Worm (Caenorhabditis elegans) whole organism, young adult: ENCODE measurements around the gene Y52E8A.1.

Experiments
- B0261.1 ChIP-seq: sonication (generic microtip); optimal IDR thresholded peaks from 2 replicates; lab custom pipeline; 2016; ENCODE audit warnings: mild to moderate bottlenecking, missing genetic modification characterization, moderate library complexity, missing compliant biosample characterization
- C06A6.2 ChIP-seq: fragments of 200-800 bp; sonication (Bioruptor generic); conservative IDR thresholded peaks from 2 replicates; pipeline ENCODE4 v1.3.6; 2022; ENCODE audit warnings: missing genetic modification characterization, missing compliant biosample characterization
- F23B12.7 ChIP-seq: sonication (generic microtip); optimal IDR thresholded peaks from 2 replicates; lab custom pipeline; 2017; ENCODE audit warnings: missing genetic modification characterization, mild to moderate bottlenecking, missing compliant biosample characterization, antibody characterized with exemption, moderate library complexity; ENCODE audit not compliant: insufficient read depth
- F37B4.10 ChIP-seq: fragments of 200-800 bp; sonication (Bioruptor generic); IDR thresholded peaks from 2 replicates; pipeline ENCODE4 v1.3.6; 2022; ENCODE audit warnings: missing genetic modification characterization, missing compliant biosample characterization
- F55B11.4 ChIP-seq: sonication (generic microtip); optimal IDR thresholded peaks from 2 replicates; lab custom pipeline; 2016; ENCODE audit warnings: missing compliant biosample characterization, missing genetic modification characterization, borderline replicate concordance; ENCODE audit not compliant: insufficient read depth
- Y53G8AR.9 ChIP-seq: fragments of 200-800 bp; sonication (Bioruptor generic); conservative IDR thresholded peaks from 2 replicates; pipeline ENCODE4 v1.3.6; 2022; ENCODE audit warnings: missing genetic modification reagents, missing genetic modification characterization, missing compliant biosample characterization
- Y56A3A.18 ChIP-seq: fragments of 200-800 bp; sonication (Bioruptor generic); IDR thresholded peaks from 2 replicates; pipeline ENCODE4 v1.3.6; 2022; ENCODE audit warnings: missing genetic modification reagents, missing genetic modification characterization, missing compliant biosample characterization
- Y79H2A.3 ChIP-seq: fragments of 200-800 bp; sonication (Bioruptor generic); conservative IDR thresholded peaks from 2 replicates; pipeline ENCODE4 v1.3.6; 2022; ENCODE audit warnings: missing genetic modification reagents, missing genetic modification characterization, missing compliant biosample characterization
- atf-7 ChIP-seq: sonication (generic microtip); optimal IDR thresholded peaks from 2 replicates; lab custom pipeline; 2017; ENCODE audit warnings: mild to moderate bottlenecking, missing genetic modification characterization, missing compliant biosample characterization
- athp-1 ChIP-seq: sonication (generic microtip); optimal IDR thresholded peaks from 2 replicates; lab custom pipeline; 2017; ENCODE audit warnings: mild to moderate bottlenecking, missing genetic modification characterization, missing compliant biosample characterization
- ccch-3 ChIP-seq: fragments of 200-800 bp; sonication (Bioruptor generic); optimal IDR thresholded peaks from 2 replicates; lab custom pipeline; 2018; ENCODE audit warnings: mild to moderate bottlenecking, missing genetic modification characterization, missing compliant biosample characterization
- cebp-2 ChIP-seq: fragments of 200-800 bp; sonication (Bioruptor generic); IDR thresholded peaks from 2 replicates; pipeline ENCODE4 v1.3.6; 2022; ENCODE audit warnings: missing genetic modification characterization, missing compliant biosample characterization
- ceh-100 ChIP-seq: fragments of 200-800 bp; sonication (Bioruptor generic); IDR thresholded peaks from 2 replicates; pipeline ENCODE4 v1.3.6; 2022; ENCODE audit warnings: missing genetic modification reagents, missing genetic modification characterization, missing compliant biosample characterization
- ceh-27 ChIP-seq: fragments of 200-800 bp; sonication (Bioruptor generic); optimal IDR thresholded peaks from 2 replicates; lab custom pipeline; 2018; ENCODE audit warnings: mild to moderate bottlenecking, missing genetic modification characterization, moderate library complexity, missing compliant biosample characterization
- ceh-58 ChIP-seq: fragments of 200-800 bp; sonication (Bioruptor generic); IDR thresholded peaks from 2 replicates; pipeline ENCODE4 v1.3.6; 2022; ENCODE audit warnings: missing genetic modification characterization, missing compliant biosample characterization
- ekl-4 ChIP-seq: fragments of 200-800 bp; sonication (Bioruptor generic); IDR thresholded peaks from 2 replicates; pipeline ENCODE4 v1.3.6; 2022; ENCODE audit warnings: missing genetic modification reagents, missing genetic modification characterization, missing compliant biosample characterization
- him-1 ChIP-seq: sonication (generic microtip); optimal IDR thresholded peaks from 2 replicates; lab custom pipeline; 2016; ENCODE audit warnings: missing genotype, missing genetic modification reagents, missing genetic modification characterization, missing compliant biosample characterization
- hlh-26 ChIP-seq: fragments of 200-800 bp; sonication (Bioruptor generic); conservative IDR thresholded peaks from 2 replicates; pipeline ENCODE4 v1.3.6; 2022; ENCODE audit warnings: missing genetic modification reagents, missing genetic modification characterization, missing compliant biosample characterization
- let-526 ChIP-seq: fragments of 200-800 bp; sonication (Bioruptor generic); IDR thresholded peaks from 2 replicates; pipeline ENCODE4 v1.3.6; 2022; ENCODE audit warnings: missing genetic modification reagents, missing genetic modification characterization, missing compliant biosample characterization
- lin-26 ChIP-seq: fragments of 200-800 bp; sonication (Bioruptor generic); IDR thresholded peaks from 2 replicates; pipeline ENCODE4 v1.3.6; 2022; ENCODE audit warnings: missing genetic modification reagents, missing genetic modification characterization, missing compliant biosample characterization
- lin-54 ChIP-seq: fragments of 200-800 bp; sonication (Bioruptor generic); optimal IDR thresholded peaks from 2 replicates; lab custom pipeline; 2018; ENCODE audit warnings: mild to moderate bottlenecking, missing genetic modification characterization, missing compliant biosample characterization
- lir-1 ChIP-seq: fragments of 200-800 bp; sonication (Bioruptor generic); conservative IDR thresholded peaks from 2 replicates; pipeline ENCODE4 v1.3.6; 2022; ENCODE audit warnings: missing genetic modification reagents, missing genetic modification characterization, missing compliant biosample characterization
- madf-3 ChIP-seq: fragments of 200-800 bp; sonication (Bioruptor generic); IDR thresholded peaks from 2 replicates; pipeline ENCODE4 v1.3.6; 2022; ENCODE audit warnings: missing genetic modification reagents, missing genetic modification characterization, missing compliant biosample characterization
- madf-6 ChIP-seq: fragments of 200-800 bp; sonication (Bioruptor generic); IDR thresholded peaks from 2 replicates; pipeline ENCODE4 v1.3.6; 2022; ENCODE audit warnings: missing genetic modification reagents, missing genetic modification characterization, missing compliant biosample characterization
- madf-8 ChIP-seq: fragments of 200-800 bp; sonication (Bioruptor generic); conservative IDR thresholded peaks from 2 replicates; pipeline ENCODE4 v1.3.6; 2022; ENCODE audit warnings: missing genetic modification reagents, missing genetic modification characterization, missing compliant biosample characterization
- mel-28 ChIP-seq: sonication (generic microtip); optimal IDR thresholded peaks from 2 replicates; lab custom pipeline; 2016; ENCODE audit warnings: borderline replicate concordance, mild to moderate bottlenecking, missing genetic modification characterization, missing compliant biosample characterization
- mxl-1 ChIP-seq: sonication (generic microtip); optimal IDR thresholded peaks from 2 replicates; lab custom pipeline; 2016; ENCODE audit warnings: missing genetic modification characterization, missing compliant biosample characterization
- nfya-1 ChIP-seq: sonication (generic microtip); optimal IDR thresholded peaks from 2 replicates; lab custom pipeline; 2017; ENCODE audit warnings: antibody characterized with exemption, missing compliant biosample characterization, missing genetic modification characterization, borderline replicate concordance; ENCODE audit not compliant: insufficient read depth
- nhr-120 ChIP-seq: fragments of 200-800 bp; sonication (Bioruptor generic); IDR thresholded peaks from 2 replicates; pipeline ENCODE4 v1.3.6; 2022; ENCODE audit warnings: missing genetic modification characterization, missing compliant biosample characterization
- nhr-179 ChIP-seq: sonication (generic microtip); optimal IDR thresholded peaks from 2 replicates; lab custom pipeline; 2016; ENCODE audit warnings: mild to moderate bottlenecking, missing genetic modification characterization, missing compliant biosample characterization
- nhr-90 ChIP-seq: sonication (generic microtip); optimal IDR thresholded peaks from 2 replicates; lab custom pipeline; 2016; ENCODE audit warnings: missing genotype, mild to moderate bottlenecking, missing genetic modification characterization, missing compliant biosample characterization
- repo-1 ChIP-seq: sonication (generic microtip); optimal IDR thresholded peaks from 2 replicates; lab custom pipeline; 2017; ENCODE audit warnings: mild to moderate bottlenecking, missing genetic modification characterization, missing compliant biosample characterization
- rpc-1 ChIP-seq, 2 experiments: fragments of 150-350 bp in 1 of 2; sonication (generic microtip) in 1 of 2; optimal IDR thresholded peaks; 2 replicates each; lab custom pipeline; 2014 to 2018; ENCODE audit warnings: missing biosample characterization in 1 of 2, missing genetic modification characterization in 1 of 2, missing genetic modification reagents in 1 of 2, missing genotype in 1 of 2
- sdz-38 ChIP-seq: sonication (generic microtip); optimal IDR thresholded peaks from 2 replicates; lab custom pipeline; 2016; ENCODE audit warnings: missing genotype, missing genetic modification characterization, missing compliant biosample characterization
- sea-2 ChIP-seq: fragments of 200-800 bp; sonication (Bioruptor generic); IDR thresholded peaks from 2 replicates; pipeline ENCODE4 v1.3.6; 2022; ENCODE audit warnings: missing genetic modification characterization, missing compliant biosample characterization
- snpc-1.1 ChIP-seq: sonication (generic microtip); optimal IDR thresholded peaks from 2 replicates; lab custom pipeline; 2017; ENCODE audit warnings: missing genetic modification characterization, mild to moderate bottlenecking, missing compliant biosample characterization, antibody characterized with exemption, moderate library complexity, missing genotype, missing genetic modification reagents; ENCODE audit not compliant: insufficient read depth
- snpc-3.4 ChIP-seq: sonication (generic microtip); optimal IDR thresholded peaks from 2 replicates; lab custom pipeline; 2017; ENCODE audit warnings: missing genetic modification characterization, mild to moderate bottlenecking, missing compliant biosample characterization, antibody characterized with exemption, moderate library complexity, missing genotype, missing genetic modification reagents
- somi-1 ChIP-seq: fragments of 200-800 bp; sonication (Bioruptor generic); optimal IDR thresholded peaks from 2 replicates; lab custom pipeline; 2018; ENCODE audit warnings: mild to moderate bottlenecking, missing genetic modification characterization, missing compliant biosample characterization
- tbx-9 ChIP-seq: sonication (generic microtip); optimal IDR thresholded peaks from 2 replicates; lab custom pipeline; 2016; ENCODE audit warnings: borderline replicate concordance, missing genetic modification characterization, inconsistent platforms, missing compliant biosample characterization
- unc-130 ChIP-seq: sonication (generic microtip); optimal IDR thresholded peaks from 2 replicates; lab custom pipeline; 2016; ENCODE audit warnings: missing genetic modification reagents, missing genetic modification characterization, missing compliant biosample characterization
- ztf-18 ChIP-seq: sonication (generic microtip); optimal IDR thresholded peaks from 2 replicates; lab custom pipeline; 2016; ENCODE audit warnings: missing genotype, mild to moderate bottlenecking, missing genetic modification characterization, missing compliant biosample characterization
- ztf-3 ChIP-seq: fragments of 200-800 bp; sonication (Bioruptor generic); optimal IDR thresholded peaks from 2 replicates; lab custom pipeline; 2018; ENCODE audit warnings: mild to moderate bottlenecking, missing genetic modification characterization, missing compliant biosample characterization

Y52E8A.1 gene

DNA sequence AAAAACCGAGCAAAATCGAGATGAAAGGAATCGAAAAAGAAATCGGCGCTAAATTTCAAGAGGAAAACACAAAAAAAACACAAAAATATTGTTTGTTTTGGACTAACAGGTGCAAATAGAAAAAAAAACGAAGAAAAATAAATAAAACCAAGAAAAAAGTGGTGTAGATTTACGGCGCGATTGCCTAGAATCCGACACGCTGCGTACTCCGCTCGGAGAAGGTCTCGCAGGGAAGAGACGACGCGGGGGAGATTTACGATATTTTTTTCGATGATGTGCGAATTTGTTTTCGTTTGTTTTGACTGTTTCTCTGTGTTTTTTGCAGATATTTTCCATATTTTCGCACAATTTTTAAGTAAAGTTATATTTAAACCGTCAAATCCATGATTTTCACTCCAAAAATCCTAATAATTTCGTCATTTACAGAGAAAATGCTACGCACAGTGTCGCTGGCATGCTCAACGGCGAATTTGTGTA is 22.6 kb upstream of the Y52E8A.1 start, which contains the start of gene sco-1 (continued):
- TF ChIP-seq mxl-1 (no peak), cebp-2 (GFP tag; lab: Robert Waterston, UW) (no peak), ceh-27 (GFP tag; lab: Kevin White, UChicago) (peak; percentile 98), lir-1 (GFP tag; lab: Robert Waterston, UW) (peak; percentile 89), Y56A3A.18 (GFP tag; lab: Robert Waterston, UW) (0 out of 2 replicates have a peak, but pooled peaks have one; percentile 79), F23B12.7 (tag; lab: Kevin White, UChicago) (peak; percentile 72), atf-7 (tag; lab: Kevin White, UChicago) (peak; percentile 78), madf-8 (peak; percentile 81), snpc-1.1 (tag; lab: Kevin White, UChicago) (peak; percentile 22), somi-1 (GFP tag; lab: Kevin White, UChicago) (peak; percentile 78), rpc-1 (optimal IDR thresholded peaks at IDR 0.05; lab: Kevin White, UChicago) (no peak), rpc-1 (tag; optimal IDR thresholded peaks at IDR 0.05; lab: Kevin White, UChicago) (no peak), sea-2 (GFP tag; lab: Robert Waterston, UW) (0 out of 2 replicates have a peak, but pooled peaks have one; percentile 59), lin-26 (0 out of 2 replicates have a peak, but pooled peaks have one; percentile 30), ceh-58 (GFP tag; lab: Robert Waterston, UW) (no peak), Y53G8AR.9 (GFP tag; lab: Robert Waterston, UW) (peak; percentile 94), snpc-3.4 (tag; lab: Kevin White, UChicago) (peak; percentile 73), nhr-120 (GFP tag; lab: Robert Waterston, UW) (no peak), ceh-100 (GFP tag; lab: Robert Waterston, UW) (peak; percentile 75), mel-28 (tag; lab: Kevin White, UChicago) (no peak), ekl-4 (GFP tag; lab: Robert Waterston, UW) (peak; percentile 79), madf-6 (GFP tag; lab: Robert Waterston, UW) (peak; percentile 92), nfya-1 (tag; lab: Kevin White, UChicago) (no peak), F37B4.10 (GFP tag; lab: Robert Waterston, UW) (no peak), let-526 (GFP tag; lab: Robert Waterston, UW) (peak; percentile 88), ztf-18 (tag; lab: Kevin White, UChicago) (no peak), C06A6.2 (GFP tag; lab: Robert Waterston, UW) (peak; percentile 83)
- TF ChIP-seq, all 124 proteins: peak for 80

DNA sequence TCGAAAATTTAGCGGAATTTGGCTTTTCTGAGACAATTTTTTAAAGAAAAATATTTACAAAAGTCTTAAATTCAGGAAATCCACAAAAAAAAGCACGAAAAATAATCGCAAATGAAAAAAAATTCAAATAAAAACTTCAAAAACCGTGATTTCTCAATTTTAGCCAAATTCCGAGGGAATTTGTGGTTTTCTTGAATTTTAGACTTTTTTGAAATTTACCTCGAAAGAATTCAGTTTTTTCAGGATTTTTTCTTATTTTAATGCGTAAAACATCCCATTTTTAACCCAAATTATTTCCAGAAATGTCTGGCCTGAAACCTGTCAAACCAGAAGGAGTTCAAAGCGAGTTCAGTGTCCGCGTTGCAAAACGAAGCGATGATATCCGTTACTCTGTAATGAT is 20.6 kb upstream of the Y52E8A.1 start, which contains the start of gene gtf-2F1:
Gene gtf-2F1, plus strand, starts transcription at position 301 of the 400 bp plus-strand sequence.
- TF ChIP-seq Y79H2A.3 (no peak), lin-54 (GFP tag; lab: Kevin White, UChicago) (no peak), snpc-1.1 (tag; lab: Kevin White, UChicago) (no peak), nhr-90 (tag; lab: Kevin White, UChicago) (no peak), ztf-3 (GFP tag; lab: Kevin White, UChicago) (no peak), him-1 (tag; lab: Kevin White, UChicago) (no peak), hlh-26 (no peak), ceh-58 (GFP tag; lab: Robert Waterston, UW) (no peak), repo-1 (tag; lab: Kevin White, UChicago) (no peak), cebp-2 (GFP tag; lab: Robert Waterston, UW) (no peak), ztf-18 (tag; lab: Kevin White, UChicago) (no peak), sdz-38 (tag; lab: Kevin White, UChicago) (no peak), madf-3 (GFP tag; lab: Robert Waterston, UW) (no peak), tbx-9 (tag; lab: Kevin White, UChicago) (no peak), athp-1 (no peak), nhr-179 (no peak), B0261.1 (no peak), ccch-3 (GFP tag; lab: Kevin White, UChicago) (no peak), unc-130 (no peak), F55B11.4 (tag; lab: Kevin White, UChicago) (no peak)
- TF ChIP-seq, all 124 proteins: peak for 0
